Fruit fly (Drosophila melanogaster): Measurements from ENCODE around the gene ppan.

The ppan gene

DNA sequence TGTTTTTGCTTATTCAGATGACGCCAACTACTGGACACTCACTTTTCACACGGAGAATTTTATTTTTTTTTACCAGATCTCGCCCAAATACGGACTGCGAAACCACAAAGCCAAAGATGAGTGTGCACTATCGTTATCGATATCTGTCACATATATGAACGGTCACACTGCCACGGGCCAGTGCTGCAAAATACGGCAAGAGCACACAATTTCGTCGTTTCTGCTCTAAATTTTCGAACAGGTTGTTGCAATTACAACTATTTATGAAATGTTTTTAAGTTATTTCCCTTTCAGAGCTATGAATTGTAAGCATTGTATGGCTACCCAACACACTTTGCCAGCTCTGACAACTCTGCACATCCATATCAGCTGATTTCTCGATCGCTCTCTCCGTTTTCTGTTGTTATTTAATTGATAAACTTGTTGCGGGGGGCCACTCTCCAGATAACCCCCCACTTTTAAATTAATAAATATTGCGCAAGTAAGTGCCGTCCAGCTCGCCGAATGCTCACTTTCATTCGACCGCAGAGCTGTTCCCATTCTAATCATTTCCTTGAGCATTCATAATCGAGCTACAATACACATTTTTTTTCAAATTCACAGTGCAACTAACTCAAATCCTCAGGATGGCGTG, 11.4 kb downstream of the ppan start, which contains the start of the genes slmb and CG5793 (continued):
- TF ChIP-seq sisA (GFP tag; IDR thresholded peaks at IDR 0.05) (no peak), gem (tag; optimal IDR thresholded peaks at IDR 0.05) (no peak), CG13775 (GFP tag; optimal IDR thresholded peaks at IDR 0.05) (peak; percentile 18), zen (tag; optimal IDR thresholded peaks at IDR 0.05) (peak; percentile 30), Scr (GFP tag; IDR thresholded peaks at IDR 0.05; ENCODE audit: partially characterized antibody) (peak; percentile 70), CG2120 (GFP tag; optimal IDR thresholded peaks at IDR 0.05) (peak; percentile 79), CG11085 (GFP tag; IDR thresholded peaks at IDR 0.05) (peak; percentile 37; the same call in 1 of the 2 replicates), ab (GFP tag; optimal IDR thresholded peaks at IDR 0.05) (peak; percentile 1), CG15696 (tag; optimal IDR thresholded peaks at IDR 0.05) (no peak), unpg (GFP tag; optimal IDR thresholded peaks at IDR 0.05) (peak; percentile 33), Kr (GFP tag; optimal IDR thresholded peaks at IDR 0.05) (no peak), peb (GFP tag; IDR thresholded peaks at IDR 0.05) (no peak), CG12942 (GFP tag; optimal IDR thresholded peaks at IDR 0.05) (peak; percentile 8), Camta (GFP tag; optimal IDR thresholded peaks at IDR 0.05) (peak; percentile 26), disco-r (GFP tag; optimal IDR thresholded peaks at IDR 0.05) (no peak), HLH54F (GFP tag; optimal IDR thresholded peaks at IDR 0.05) (peak; percentile 61), pzg (GFP tag; optimal IDR thresholded peaks at IDR 0.05) (peak; percentile 93), CG11398 (GFP tag; optimal IDR thresholded peaks at IDR 0.05) (no peak), CG17829 (tag; optimal IDR thresholded peaks at IDR 0.05) (no peak), scrt (GFP tag; optimal IDR thresholded peaks at IDR 0.05) (no peak), CoRest (tag; optimal IDR thresholded peaks at IDR 0.05) (peak; percentile 20), Sox102F (GFP tag; optimal IDR thresholded peaks at IDR 0.05) (no peak), salm (tag; optimal IDR thresholded peaks at IDR 0.05) (peak; percentile 42), CG5953 (GFP tag; IDR thresholded peaks at IDR 0.05) (no peak), her (GFP tag; optimal IDR thresholded peaks at IDR 0.05) (peak; percentile 91), CG17328 (GFP tag; IDR thresholded peaks at IDR 0.05) (0 out of 2 replicates have a peak, but pooled peaks have one; percentile 37), CG18764 (GFP tag; optimal IDR thresholded peaks at IDR 0.05) (peak; percentile 56), bbx (GFP tag; IDR thresholded peaks at IDR 0.05; ENCODE audit: partially characterized antibody) (peak; percentile 61), CG3838 (GFP tag; optimal IDR thresholded peaks at IDR 0.05) (no peak), tna (GFP tag; IDR thresholded peaks at IDR 0.05; ENCODE audit: partially characterized antibody) (peak; percentile 47), CG6654 (GFP tag; optimal IDR thresholded peaks at IDR 0.05) (no peak), CG12744 (GFP tag; optimal IDR thresholded peaks at IDR 0.05) (no peak), insv (GFP tag; optimal IDR thresholded peaks at IDR 0.05) (peak in 1 of 2 experiments; percentile 4), CG4404 (GFP tag; IDR thresholded peaks at IDR 0.05) (no peak), HHEX (GFP tag; optimal IDR thresholded peaks at IDR 0.05) (peak; percentile 3), CG12104 (GFP tag; optimal IDR thresholded peaks at IDR 0.05) (no peak), kah (GFP tag; optimal IDR thresholded peaks at IDR 0.05) (peak; percentile 91), CG34224 (GFP tag; IDR thresholded peaks at IDR 0.05; ENCODE audit: partially characterized antibody) (peak; percentile 45; the same call in 1 of the 3 replicates), Fer3 (tag; optimal IDR thresholded peaks at IDR 0.05) (peak; percentile 18), CG42726 (GFP tag; IDR thresholded peaks at IDR 0.05; ENCODE audit: partially characterized antibody) (no peak), NC2β (GFP tag; optimal IDR thresholded peaks at IDR 0.05) (peak; percentile 29), Rx (GFP tag; IDR thresholded peaks at IDR 0.05) (0 out of 2 replicates have a peak, but pooled peaks have one; percentile 8), kay (GFP tag; optimal IDR thresholded peaks at IDR 0.05) (peak; percentile 73), Atf3 (GFP tag; optimal IDR thresholded peaks at IDR 0.05) (peak; percentile 57), bsh (GFP tag; optimal IDR thresholded peaks at IDR 0.05) (peak in 1 of 2 experiments; percentile 27), lilli (GFP tag; optimal IDR thresholded peaks at IDR 0.05) (peak; percentile 35), CG16815 (GFP tag; optimal IDR thresholded peaks at IDR 0.05) (no peak), CG4617 (GFP tag; optimal IDR thresholded peaks at IDR 0.05; ENCODE audit: borderline replicate concordance) (peak; percentile 85), CG5180 (GFP tag; optimal IDR thresholded peaks at IDR 0.05) (no peak)
